Worm (Caenorhabditis elegans) whole organism, L4/young adult: ENCODE data around the gene srz-5.

Experiments
- dao-5 ChIP-seq: sonication (generic microtip); optimal IDR thresholded peaks from 2 replicates; lab custom pipeline; 2016; ENCODE audit warnings: missing genotype, missing genetic modification characterization, moderate library complexity, missing compliant biosample characterization
- him-1 ChIP-seq: sonication (generic microtip); optimal IDR thresholded peaks from 2 replicates; lab custom pipeline; 2016; ENCODE audit warnings: missing genotype, missing genetic modification reagents, missing genetic modification characterization, missing compliant biosample characterization

ce11 chrII:3561561-3561960 is 47.0 kb upstream of the srz-5 start, which contains the start of gene W10G11.2:
- TF ChIP-seq him-1 (no peak), dao-5 (no peak)
